Worm (Caenorhabditis elegans) whole organism, L1 larva: ENCODE measurements around the gene txt-9.
A peak's percentile ranks its signal among the peaks of the same experiment; 100 is the strongest.

Source experiments
- C04F5.9 ChIP-seq: sonication (generic microtip); optimal IDR thresholded peaks from 2 replicates; lab custom pipeline; 2016; ENCODE audit warnings: missing genetic modification characterization, missing compliant biosample characterization
- C16A3.4 ChIP-seq: fragments of 150-350 bp; optimal IDR thresholded peaks from 2 replicates; lab custom pipeline; 2014; ENCODE audit warnings: missing biosample characterization, missing genetic modification characterization
- C34B4.2 ChIP-seq: sonication (generic microtip); optimal IDR thresholded peaks from 2 replicates; lab custom pipeline; 2017; ENCODE audit warnings: mild to moderate bottlenecking, missing genetic modification characterization, missing compliant biosample characterization
- alr-1 ChIP-seq: fragments of 200-800 bp; sonication (Bioruptor generic); optimal IDR thresholded peaks from 2 replicates; lab custom pipeline; 2018; ENCODE audit warnings: borderline replicate concordance, mild to moderate bottlenecking, missing genetic modification characterization, missing compliant biosample characterization
- ama-1 ChIP-seq: fragments of 150-350 bp; optimal IDR thresholded peaks from 2 replicates; lab custom pipeline; 2014
- blmp-1 ChIP-seq: fragments of 150-350 bp; optimal IDR thresholded peaks from 2 replicates; lab custom pipeline; 2014; ENCODE audit warnings: missing biosample characterization, missing genetic modification characterization
- ceh-82 ChIP-seq, 3 experiments: fragments of 150-350 bp in 1 of 3; sonication (generic microtip) in 2 of 3; optimal IDR thresholded peaks; 2 replicates each; lab custom pipeline; 2014 to 2017; ENCODE audit warnings: missing biosample characterization in 3 of 3, missing genetic modification characterization in 3 of 3
- ceh-88 ChIP-seq: fragments of 200-800 bp; sonication (Bioruptor generic); IDR thresholded peaks from 2 replicates; pipeline ENCODE4 v1.3.6; 2022; ENCODE audit warnings: missing genetic modification characterization, missing compliant biosample characterization
- dpl-1 ChIP-seq, 3 experiments: fragments of 150-350 bp in 2 of 3; sonication (generic microtip) in 1 of 3; optimal IDR thresholded peaks; 2 replicates each; lab custom pipeline; 2014 to 2017; ENCODE audit warnings: missing biosample characterization in 3 of 3, missing genetic modification characterization in 3 of 3, missing genetic modification reagents in 3 of 3
- dsc-1 ChIP-seq: sonication (generic microtip); optimal IDR thresholded peaks from 2 replicates; lab custom pipeline; 2016; ENCODE audit warnings: mild to moderate bottlenecking, missing genetic modification characterization, missing compliant biosample characterization
- efl-1 ChIP-seq, 4 experiments: fragments of 150-350 bp; optimal IDR thresholded peaks in 3 of 4; peaks in 1 of 4; 1 replicate in 1 of 4; 2 replicates in 3 of 4; lab custom pipeline; 2014; ENCODE audit warnings: missing biosample characterization in 2 of 4, missing genetic modification characterization in 2 of 4, missing genetic modification reagents in 2 of 4
- efl-3 ChIP-seq: fragments of 200-800 bp; sonication (Bioruptor generic); optimal IDR thresholded peaks from 2 replicates; lab custom pipeline; 2018; ENCODE audit warnings: mild to moderate bottlenecking, missing genetic modification characterization, missing compliant biosample characterization
- egl-13 ChIP-seq: sonication (generic microtip); optimal IDR thresholded peaks from 2 replicates; lab custom pipeline; 2016; ENCODE audit warnings: missing genotype, missing genetic modification reagents, missing genetic modification characterization, missing compliant biosample characterization
- egl-27 ChIP-seq, 2 experiments: fragments of 150-350 bp in 1 of 2; sonication (generic microtip); optimal IDR thresholded peaks; 3 replicates each; lab custom pipeline; 2017 to 2018; ENCODE audit warnings: missing biosample characterization in 2 of 2, missing genetic modification characterization in 2 of 2, missing genetic modification reagents in 2 of 2
- fkh-10 ChIP-seq: sonication (generic microtip); optimal IDR thresholded peaks from 2 replicates; lab custom pipeline; 2017; ENCODE audit warnings: missing biosample characterization, missing genetic modification reagents, missing genetic modification characterization
- fkh-8 ChIP-seq: sonication (generic microtip); optimal IDR thresholded peaks from 2 replicates; lab custom pipeline; 2016; ENCODE audit warnings: mild to moderate bottlenecking, missing genetic modification characterization, missing compliant biosample characterization
- fos-1 ChIP-seq: fragments of 150-350 bp; optimal IDR thresholded peaks from 2 replicates; lab custom pipeline; 2014; ENCODE audit warnings: missing biosample characterization, missing genetic modification characterization
- lin-13 ChIP-seq: fragments of 150-350 bp; optimal IDR thresholded peaks from 2 replicates; lab custom pipeline; 2014; ENCODE audit warnings: missing biosample characterization, missing genetic modification reagents, missing genetic modification characterization
- lin-15B ChIP-seq: fragments of 150-350 bp; sonication (generic microtip); optimal IDR thresholded peaks from 3 replicates; lab custom pipeline; 2014; ENCODE audit warnings: missing biosample characterization, missing genetic modification characterization
- mab-9 ChIP-seq: fragments of 200-800 bp; sonication (Bioruptor generic); IDR thresholded peaks from 2 replicates; pipeline ENCODE4 v1.3.6; 2022; ENCODE audit warnings: missing genetic modification reagents, missing genetic modification characterization, missing compliant biosample characterization
- mdl-1 ChIP-seq, 2 experiments: fragments of 150-350 bp; optimal IDR thresholded peaks; 2 replicates each; lab custom pipeline; 2014 to 2017; ENCODE audit warnings: missing biosample characterization in 2 of 2, missing genetic modification characterization in 2 of 2, inconsistent platforms in 1 of 2
- nhr-47 ChIP-seq: sonication (generic microtip); optimal IDR thresholded peaks from 2 replicates; lab custom pipeline; 2016; ENCODE audit warnings: mild to moderate bottlenecking, missing genetic modification characterization, moderate library complexity, missing compliant biosample characterization
- nhr-71 ChIP-seq: sonication (generic microtip); optimal IDR thresholded peaks from 2 replicates; lab custom pipeline; 2016; ENCODE audit warnings: mild to moderate bottlenecking, missing genetic modification characterization, moderate library complexity, missing compliant biosample characterization
- nhr-84 ChIP-seq: sonication (generic microtip); optimal IDR thresholded peaks from 2 replicates; lab custom pipeline; 2017; ENCODE audit warnings: missing biosample characterization, missing genetic modification characterization
- nhr-85 ChIP-seq: sonication (generic microtip); peaks from one replicate; lab custom pipeline; 2016; ENCODE audit warnings: missing genetic modification characterization, inconsistent platforms, missing compliant biosample characterization
- pag-3 ChIP-seq: sonication (generic microtip); optimal IDR thresholded peaks from 2 replicates; lab custom pipeline; 2017; ENCODE audit warnings: missing genetic modification characterization, mild to moderate bottlenecking, missing compliant biosample characterization, antibody characterized with exemption, borderline replicate concordance; ENCODE audit not compliant: insufficient read depth
- pax-3 ChIP-seq: fragments of 200-800 bp; sonication (Bioruptor generic); optimal IDR thresholded peaks from 2 replicates; lab custom pipeline; 2018; ENCODE audit warnings: mild to moderate bottlenecking, missing genetic modification characterization, moderate library complexity, missing compliant biosample characterization
- sox-4 ChIP-seq: sonication (generic microtip); optimal IDR thresholded peaks from 2 replicates; lab custom pipeline; 2016; ENCODE audit warnings: missing genetic modification characterization, missing compliant biosample characterization
- sup-37 ChIP-seq: fragments of 200-800 bp; sonication (Bioruptor generic); optimal IDR thresholded peaks from 2 replicates; lab custom pipeline; 2018; ENCODE audit warnings: mild to moderate bottlenecking, missing genetic modification characterization, missing compliant biosample characterization
- unc-130 ChIP-seq: fragments of 150-350 bp; optimal IDR thresholded peaks from 2 replicates; lab custom pipeline; 2017; ENCODE audit warnings: missing biosample characterization, missing genetic modification characterization, inconsistent platforms
- unc-86 ChIP-seq: sonication (generic microtip); optimal IDR thresholded peaks from 2 replicates; lab custom pipeline; 2016; ENCODE audit warnings: missing genetic modification characterization, missing compliant biosample characterization
- vab-15 ChIP-seq: sonication (generic microtip); optimal IDR thresholded peaks from 2 replicates; lab custom pipeline; 2017; ENCODE audit warnings: missing genotype, mild to moderate bottlenecking, missing genetic modification characterization, missing compliant biosample characterization
- zip-4 ChIP-seq: fragments of 200-800 bp; sonication (Bioruptor generic); optimal IDR thresholded peaks from 2 replicates; lab custom pipeline; 2018; ENCODE audit warnings: mild to moderate bottlenecking, missing genetic modification characterization, moderate library complexity, missing compliant biosample characterization

The txt-9 gene

DNA sequence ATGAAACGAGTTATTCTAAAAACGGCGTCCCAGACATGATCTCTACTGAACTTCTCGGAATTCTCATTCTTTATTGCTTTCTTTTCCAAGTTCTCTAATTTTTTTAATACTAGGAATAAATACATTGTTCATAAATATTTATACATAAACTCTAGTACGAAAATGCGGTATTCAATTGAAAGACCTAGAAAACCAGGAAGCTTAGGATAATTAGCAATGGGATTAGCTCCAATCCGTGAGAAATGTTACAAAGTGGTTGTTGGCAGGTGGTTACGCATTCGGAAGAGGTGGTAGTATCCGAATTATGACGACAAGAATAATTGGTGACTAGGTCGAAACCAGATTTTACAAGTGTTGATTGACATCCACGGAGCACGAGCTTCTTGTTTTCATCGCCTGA is 18.6 kb upstream of the txt-9 start:
- TF ChIP-seq ceh-88 (GFP tag; lab: Robert Waterston, UW) = no peak
- TF ChIP-seq dsc-1 (tag; lab: Kevin White, UChicago) = peak; percentile 92
- TF ChIP-seq dpl-1 (GFP tag; optimal IDR thresholded peaks at IDR 0.05; lab: Kevin White, UChicago) = no peak
- TF ChIP-seq fkh-8 (tag; lab: Kevin White, UChicago) = no peak
- TF ChIP-seq nhr-47 (tag; lab: Kevin White, UChicago) = peak; percentile 26
- peak; percentile 2 for TF ChIP-seq sox-4 (tag; lab: Kevin White, UChicago)
- peak; percentile 33 for TF ChIP-seq pax-3 (tag; lab: Kevin White, UChicago)
- peak; percentile 8 for TF ChIP-seq nhr-71 (tag; lab: Kevin White, UChicago)
- TF ChIP-seq nhr-85 (tag; lab: Kevin White, UChicago) = no peak
- TF ChIP-seq, all 84 proteins: peak for 5

DNA sequence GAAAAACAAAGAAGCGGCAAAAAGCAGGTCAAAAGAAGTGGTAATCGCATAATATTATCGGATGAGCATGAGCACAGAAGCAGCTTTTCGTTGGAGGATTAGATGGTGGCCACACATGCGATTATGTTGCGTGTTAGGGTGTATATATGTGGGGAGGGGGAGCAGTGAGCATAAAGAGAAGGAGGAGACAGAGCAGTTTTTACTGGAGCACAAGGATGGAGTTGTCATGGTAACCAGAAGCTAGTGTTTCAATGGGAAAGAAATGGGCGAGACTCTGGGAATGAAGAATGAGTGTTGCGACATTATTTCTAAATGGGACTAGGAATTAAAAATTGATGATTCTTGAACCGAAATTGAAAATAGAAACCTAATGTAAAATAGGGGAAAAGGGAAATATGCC is 17.7 kb upstream of the txt-9 start, which contains the start of gene C27A2.8:
Gene C27A2.8 (minus strand): TSS at position 117 of the 400 bp plus-strand sequence.
- TF ChIP-seq fkh-8 (tag; lab: Kevin White, UChicago) = peak; percentile 76
- no peak for TF ChIP-seq unc-130 (tag; lab: Kevin White, UChicago)
- TF ChIP-seq dsc-1 (tag; lab: Kevin White, UChicago) = peak; percentile 64
- TF ChIP-seq egl-13 (tag; lab: Kevin White, UChicago) = peak; percentile 42

DNA sequence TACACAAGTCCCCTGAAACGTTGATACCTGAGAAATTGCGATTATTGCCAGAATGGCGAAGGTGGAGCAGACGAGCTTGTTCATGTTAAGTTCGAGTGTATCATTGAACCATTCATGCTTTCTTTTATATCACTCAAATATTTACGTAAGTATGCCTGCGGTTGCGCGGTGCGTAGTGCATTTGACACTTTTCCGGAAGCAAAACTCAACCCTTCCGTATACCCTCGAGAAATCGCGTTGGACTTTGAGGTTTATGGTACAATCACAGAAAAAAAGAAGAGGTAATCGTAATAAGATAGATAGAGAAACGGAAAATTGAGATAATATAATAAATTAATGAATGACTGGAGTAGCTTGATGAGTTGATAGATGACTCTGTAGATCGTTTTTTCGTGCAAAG is 16.1 kb upstream of the txt-9 start, which contains the start of gene idpb-2:
Gene idpb-2 (minus strand): TSS at position 101 of the 400 bp plus-strand sequence.
- TF ChIP-seq vab-15 (tag; lab: Kevin White, UChicago) (no peak), zip-4 (GFP tag; lab: Kevin White, UChicago) (no peak), fkh-10 (GFP tag; lab: Kevin White, UChicago) (no peak), C34B4.2 (no peak), ama-1 (lab: Kevin White, UChicago) (no peak), unc-130 (tag; lab: Kevin White, UChicago) (no peak), nhr-71 (tag; lab: Kevin White, UChicago) (no peak), pag-3 (tag; lab: Kevin White, UChicago) (no peak), mab-9 (GFP tag; lab: Robert Waterston, UW) (no peak), unc-86 (tag; lab: Kevin White, UChicago) (no peak), C04F5.9 (tag; lab: Kevin White, UChicago) (no peak), fkh-8 (tag; lab: Kevin White, UChicago) (no peak), egl-13 (tag; lab: Kevin White, UChicago) (no peak), nhr-84 (tag; lab: Kevin White, UChicago) (no peak), blmp-1 (tag; lab: Kevin White, UChicago) (no peak), efl-3 (no peak), fos-1 (tag; lab: Kevin White, UChicago) (no peak)

DNA sequence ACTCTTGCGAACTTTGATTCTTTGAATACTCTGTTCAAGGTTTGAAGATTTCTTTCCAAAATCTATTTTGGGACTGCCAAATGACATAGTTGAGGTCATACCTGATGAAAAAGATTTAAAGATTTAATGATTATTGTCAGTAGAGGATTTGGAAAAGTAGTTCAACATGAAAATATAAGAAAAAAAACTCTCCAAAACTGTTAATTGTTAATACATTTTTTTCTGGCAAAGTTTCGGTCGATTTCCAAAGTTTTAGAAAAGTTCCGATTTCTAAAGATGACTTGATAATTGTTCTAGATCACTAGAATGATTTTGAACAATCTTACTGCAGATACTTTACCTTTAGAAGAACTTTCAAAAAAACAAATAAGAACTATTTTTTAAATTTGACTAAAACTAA is 14.3 kb upstream of the txt-9 start, which contains the start of gene C27A2.7:
Gene C27A2.7 (minus strand): TSS at position 101 of the 400 bp plus-strand sequence.
- TF ChIP-seq lin-13 (GFP tag; lab: Kevin White, UChicago) (no peak), fos-1 (tag; lab: Kevin White, UChicago) (no peak), egl-13 (tag; lab: Kevin White, UChicago) (no peak), egl-27 (tag; optimal IDR thresholded peaks at IDR 0.05; lab: Kevin White, UChicago) (no peak), efl-1 (optimal IDR thresholded peaks at IDR 0.05; lab: Kevin White, UChicago) (no peak), efl-1 (GFP tag; optimal IDR thresholded peaks at IDR 0.05 in 1 of 2; lab: Kevin White, UChicago) (no peak), ceh-82 (tag; optimal IDR thresholded peaks at IDR 0.05; lab: Kevin White, UChicago) (no peak), alr-1 (no peak), fkh-8 (tag; lab: Kevin White, UChicago) (no peak), sox-4 (tag; lab: Kevin White, UChicago) (no peak), sup-37 (GFP tag; lab: Kevin White, UChicago) (no peak), C16A3.4 (tag; lab: Kevin White, UChicago) (no peak), lin-15B (tag; lab: Kevin White, UChicago) (no peak), mdl-1 (tag; optimal IDR thresholded peaks at IDR 0.05; lab: Kevin White, UChicago) (no peak)
